Worm (Caenorhabditis elegans) whole organism, L3 larva: ENCODE data around the gene glb-27.

Source experiments
- R02D3.7 ChIP-seq: fragments of 150-350 bp; optimal IDR thresholded peaks from 2 replicates; lab custom pipeline; 2014; ENCODE audit warnings: missing biosample characterization, missing genetic modification characterization
- ZK546.5 ChIP-seq: sonication (generic microtip); optimal IDR thresholded peaks from 2 replicates; lab custom pipeline; 2017; ENCODE audit warnings: missing biosample characterization, missing genetic modification characterization
- aly-2 ChIP-seq: fragments of 150-350 bp; optimal IDR thresholded peaks from 2 replicates; lab custom pipeline; 2014; ENCODE audit warnings: missing biosample characterization, missing genetic modification characterization
- ama-1 ChIP-seq: fragments of 150-350 bp; optimal IDR thresholded peaks from 2 replicates; lab custom pipeline; 2018
- ceh-16 ChIP-seq: sonication (generic microtip); optimal IDR thresholded peaks from 2 replicates; lab custom pipeline; 2017; ENCODE audit warnings: missing biosample characterization, missing genetic modification characterization
- ceh-28 ChIP-seq: fragments of 150-350 bp; optimal IDR thresholded peaks from 2 replicates; lab custom pipeline; 2014; ENCODE audit warnings: missing biosample characterization, missing genetic modification reagents, missing genetic modification characterization
- ceh-82 ChIP-seq: fragments of 150-350 bp; optimal IDR thresholded peaks from 2 replicates; lab custom pipeline; 2014; ENCODE audit warnings: missing biosample characterization, missing genetic modification characterization
- ceh-9 ChIP-seq: sonication (generic microtip); optimal IDR thresholded peaks from 2 replicates; lab custom pipeline; 2018; ENCODE audit warnings: missing biosample characterization, missing genetic modification characterization
- daf-12 ChIP-seq: fragments of 150-350 bp; optimal IDR thresholded peaks from 2 replicates; lab custom pipeline; 2014; ENCODE audit warnings: missing biosample characterization, missing genetic modification reagents, missing genetic modification characterization
- egl-27 ChIP-seq: sonication (generic microtip); optimal IDR thresholded peaks from 4 replicates; lab custom pipeline; 2017; ENCODE audit warnings: missing biosample characterization, missing genetic modification reagents, missing genetic modification characterization
- egl-5 ChIP-seq: fragments of 150-350 bp; optimal IDR thresholded peaks from 2 replicates; lab custom pipeline; 2017; ENCODE audit warnings: missing biosample characterization, missing genetic modification reagents, missing genetic modification characterization, inconsistent platforms
- elt-1 ChIP-seq: fragments of 150-350 bp; optimal IDR thresholded peaks from 2 replicates; lab custom pipeline; 2014; ENCODE audit warnings: missing biosample characterization, missing genetic modification characterization
- elt-2 ChIP-seq: sonication (generic microtip); optimal IDR thresholded peaks from 2 replicates; lab custom pipeline; 2016; ENCODE audit warnings: missing genetic modification reagents, mild to moderate bottlenecking, missing genetic modification characterization, missing compliant biosample characterization
- elt-3 ChIP-seq, 3 experiments: fragments of 150-350 bp in 1 of 3; sonication (generic microtip) in 2 of 3; optimal IDR thresholded peaks; 2 replicates in 2 of 3; 4 replicates in 1 of 3; lab custom pipeline; 2014 to 2017; ENCODE audit warnings: missing biosample characterization in 3 of 3, missing genetic modification characterization in 3 of 3
- eor-1 ChIP-seq, 2 experiments: fragments of 150-350 bp; optimal IDR thresholded peaks; 2 replicates each; lab custom pipeline; 2014 to 2018; ENCODE audit warnings: missing biosample characterization in 2 of 2, missing genetic modification characterization in 2 of 2
- fkh-10 ChIP-seq: sonication (generic microtip); optimal IDR thresholded peaks from 2 replicates; lab custom pipeline; 2017; ENCODE audit warnings: missing biosample characterization, missing genetic modification reagents, missing genetic modification characterization
- fkh-2 ChIP-seq: fragments of 150-350 bp; optimal IDR thresholded peaks from 2 replicates; lab custom pipeline; 2014; ENCODE audit warnings: missing biosample characterization, missing genetic modification reagents, missing genetic modification characterization
- fos-1 ChIP-seq: fragments of 150-350 bp; optimal IDR thresholded peaks from 2 replicates; lab custom pipeline; 2014; ENCODE audit warnings: missing biosample characterization, missing genetic modification characterization
- hmg-11 ChIP-seq: sonication (generic microtip); optimal IDR thresholded peaks from 2 replicates; lab custom pipeline; 2016; ENCODE audit warnings: missing genetic modification characterization, missing compliant biosample characterization
- jun-1 ChIP-seq: fragments of 150-350 bp; optimal IDR thresholded peaks from 2 replicates; lab custom pipeline; 2014; ENCODE audit warnings: missing biosample characterization, missing genetic modification reagents, missing genetic modification characterization
- lin-15B ChIP-seq: fragments of 150-350 bp; optimal IDR thresholded peaks from 2 replicates; lab custom pipeline; 2014; ENCODE audit warnings: missing biosample characterization, missing genetic modification characterization
- lin-39 ChIP-seq: fragments of 150-350 bp; optimal IDR thresholded peaks from 2 replicates; lab custom pipeline; 2018; ENCODE audit warnings: missing biosample characterization, missing genetic modification reagents, missing genetic modification characterization
- lsy-12 ChIP-seq: sonication (generic microtip); optimal IDR thresholded peaks from 2 replicates; lab custom pipeline; 2016; ENCODE audit warnings: mild to moderate bottlenecking, missing genetic modification characterization, missing compliant biosample characterization
- mdl-1 ChIP-seq: fragments of 150-350 bp; optimal IDR thresholded peaks from 2 replicates; lab custom pipeline; 2014; ENCODE audit warnings: missing biosample characterization, missing genetic modification characterization
- mml-1 ChIP-seq: fragments of 150-350 bp; sonication (generic microtip); optimal IDR thresholded peaks from 3 replicates; lab custom pipeline; 2014; ENCODE audit warnings: missing biosample characterization, missing genetic modification characterization
- nfya-1 ChIP-seq: sonication (generic microtip); optimal IDR thresholded peaks from 2 replicates; lab custom pipeline; 2017; ENCODE audit warnings: missing genetic modification characterization, mild to moderate bottlenecking, missing compliant biosample characterization, antibody characterized with exemption, moderate library complexity; ENCODE audit not compliant: insufficient read depth
- nhr-11 ChIP-seq: fragments of 150-350 bp; optimal IDR thresholded peaks from 2 replicates; lab custom pipeline; 2014; ENCODE audit warnings: missing biosample characterization, missing genetic modification characterization
- nhr-12 ChIP-seq: fragments of 150-350 bp; optimal IDR thresholded peaks from 2 replicates; lab custom pipeline; 2014; ENCODE audit warnings: missing biosample characterization, missing genetic modification characterization
- nhr-23 ChIP-seq: fragments of 150-350 bp; optimal IDR thresholded peaks from 2 replicates; lab custom pipeline; 2014; ENCODE audit warnings: missing biosample characterization, missing genetic modification reagents, missing genetic modification characterization
- nhr-237 ChIP-seq: fragments of 150-350 bp; optimal IDR thresholded peaks from 2 replicates; lab custom pipeline; 2014; ENCODE audit warnings: missing biosample characterization, missing genetic modification characterization
- nhr-25 ChIP-seq: sonication (generic microtip); optimal IDR thresholded peaks from 2 replicates; lab custom pipeline; 2017; ENCODE audit warnings: missing biosample characterization, missing genetic modification characterization
- nhr-28 ChIP-seq: fragments of 150-350 bp; optimal IDR thresholded peaks from 2 replicates; lab custom pipeline; 2014; ENCODE audit warnings: missing biosample characterization, missing genetic modification characterization
- nhr-43 ChIP-seq: sonication (generic microtip); optimal IDR thresholded peaks from 2 replicates; lab custom pipeline; 2016; ENCODE audit warnings: mild to moderate bottlenecking, missing genetic modification characterization, missing compliant biosample characterization; ENCODE audit not compliant: poor library complexity, severe bottlenecking
- nhr-67 ChIP-seq: fragments of 150-350 bp; optimal IDR thresholded peaks from 2 replicates; lab custom pipeline; 2014; ENCODE audit warnings: missing biosample characterization, missing genetic modification characterization
- nhr-76 ChIP-seq: fragments of 150-350 bp; sonication (generic microtip); optimal IDR thresholded peaks from 5 replicates; lab custom pipeline; 2014; ENCODE audit warnings: missing biosample characterization, missing genetic modification characterization
- nhr-77 ChIP-seq: fragments of 150-350 bp; optimal IDR thresholded peaks from 2 replicates; lab custom pipeline; 2014; ENCODE audit warnings: missing biosample characterization, missing genetic modification characterization
- pha-4 ChIP-seq: fragments of 150-350 bp; optimal IDR thresholded peaks from 2 replicates; lab custom pipeline; 2014; ENCODE audit warnings: missing biosample characterization, missing genetic modification reagents, missing genetic modification characterization
- pqm-1 ChIP-seq: fragments of 150-350 bp; optimal IDR thresholded peaks from 2 replicates; lab custom pipeline; 2017; ENCODE audit warnings: missing biosample characterization, missing genetic modification characterization, inconsistent platforms
- sea-2 ChIP-seq: fragments of 150-350 bp; sonication (generic microtip); optimal IDR thresholded peaks from 4 replicates; lab custom pipeline; 2014; ENCODE audit warnings: missing biosample characterization, missing genetic modification reagents, missing genetic modification characterization
- skn-1 ChIP-seq: fragments of 150-350 bp; optimal IDR thresholded peaks from 2 replicates; lab custom pipeline; 2014; ENCODE audit warnings: missing biosample characterization, missing genetic modification characterization
- snpc-4 ChIP-seq: fragments of 150-350 bp; optimal IDR thresholded peaks from 2 replicates; lab custom pipeline; 2014; ENCODE audit warnings: missing biosample characterization, missing genetic modification characterization
- tbx-2 ChIP-seq: sonication (generic microtip); optimal IDR thresholded peaks from 2 replicates; lab custom pipeline; 2016; ENCODE audit warnings: mild to moderate bottlenecking, missing genetic modification characterization, missing compliant biosample characterization
- unc-39 ChIP-seq: sonication (generic microtip); optimal IDR thresholded peaks from 4 replicates; lab custom pipeline; 2017; ENCODE audit warnings: missing biosample characterization, missing genetic modification characterization
- unc-62 ChIP-seq: fragments of 150-350 bp; sonication (generic microtip); optimal IDR thresholded peaks from 4 replicates; lab custom pipeline; 2014; ENCODE audit warnings: missing biosample characterization, missing genetic modification reagents, missing genetic modification characterization
- zag-1 ChIP-seq: fragments of 150-350 bp; optimal IDR thresholded peaks from 2 replicates; lab custom pipeline; 2014; ENCODE audit warnings: missing biosample characterization, missing genetic modification characterization
- ztf-11 ChIP-seq: fragments of 150-350 bp; optimal IDR thresholded peaks from 2 replicates; lab custom pipeline; 2014; ENCODE audit warnings: missing biosample characterization, missing genetic modification characterization
- ztf-4 ChIP-seq: fragments of 150-350 bp; optimal IDR thresholded peaks from 2 replicates; lab custom pipeline; 2014; ENCODE audit warnings: missing biosample characterization, missing genetic modification characterization

Gene glb-27

ce11 chrII:8562002-8562401 lies 5.9 kb upstream of the glb-27 start, which contains the start of gene F54C9.14:
F54C9.14 (plus strand) TSS chrII:8562302.
- no peak for TF ChIP-seq unc-39 (tag; lab: Kevin White, UChicago)
- no peak for TF ChIP-seq ZK546.5 (tag; lab: Kevin White, UChicago)
- no peak for TF ChIP-seq ceh-28
- no peak for TF ChIP-seq zag-1
- no peak for TF ChIP-seq nhr-76 (tag; lab: Kevin White, UChicago)
- TF ChIP-seq fos-1: no peak
- no peak for TF ChIP-seq hmg-11 (tag; lab: Kevin White, UChicago)

ce11 chrII:8561227-8561626 lies 5.2 kb upstream of the glb-27 start, which contains the start of gene iff-2:
iff-2 (minus strand) TSS chrII:8561367.
- TF ChIP-seq unc-39 (tag; lab: Kevin White, UChicago): peak; percentile 52
- peak; percentile 95 for TF ChIP-seq ama-1 (lab: Kevin White, UChicago)
- peak; percentile 100 for TF ChIP-seq pha-4 (tag; lab: Kevin White, UChicago)
- TF ChIP-seq fos-1: peak; percentile 96
- peak; percentile 97 for TF ChIP-seq hmg-11 (tag; lab: Kevin White, UChicago)
- TF ChIP-seq ztf-11 (tag; lab: Kevin White, UChicago): peak; percentile 22
- TF ChIP-seq elt-1 (tag; lab: Kevin White, UChicago): peak; percentile 92
- TF ChIP-seq lsy-12 (tag; lab: Kevin White, UChicago): peak; percentile 99
- TF ChIP-seq nhr-43 (tag; lab: Kevin White, UChicago): peak; percentile 98
- peak; percentile 60 to 99 (median 98) for TF ChIP-seq elt-3 (tag; optimal IDR thresholded peaks at IDR 0.05; lab: Kevin White, UChicago)
- TF ChIP-seq snpc-4 (tag; lab: Kevin White, UChicago): peak; percentile 95
- peak; percentile 29 for TF ChIP-seq nhr-67 (tag; lab: Kevin White, UChicago)
- TF ChIP-seq zag-1: peak; percentile 77
- peak; percentile 94 for TF ChIP-seq tbx-2 (tag; lab: Kevin White, UChicago)
- TF ChIP-seq egl-27 (tag; lab: Kevin White, UChicago): peak; percentile 97
- peak; percentile 77 for TF ChIP-seq nhr-28
- peak; percentile 100 for TF ChIP-seq nhr-23
- peak; percentile 53 for TF ChIP-seq aly-2 (tag; lab: Kevin White, UChicago)
- TF ChIP-seq ceh-82: peak; percentile 93
- peak; percentile 67 for TF ChIP-seq fkh-2 (tag; lab: Kevin White, UChicago)
- no peak for TF ChIP-seq ceh-9 (tag; lab: Kevin White, UChicago)
- TF ChIP-seq nfya-1: peak; percentile 99
- TF ChIP-seq nhr-12: no peak
- TF ChIP-seq nhr-11 (tag; lab: Kevin White, UChicago): peak; percentile 99
- TF ChIP-seq R02D3.7: peak; percentile 94
- TF ChIP-seq nhr-77 (tag; lab: Kevin White, UChicago): peak; percentile 94
- no peak for TF ChIP-seq daf-12 (tag; lab: Kevin White, UChicago)
- peak; percentile 99 for TF ChIP-seq pqm-1 (tag; lab: Kevin White, UChicago)
- TF ChIP-seq elt-2 (tag; lab: Kevin White, UChicago): peak; percentile 97
- peak in 1 of 2 experiments; percentile 82 for TF ChIP-seq eor-1 (tag; optimal IDR thresholded peaks at IDR 0.05; lab: Kevin White, UChicago)
- TF ChIP-seq fkh-10 (GFP tag; lab: Kevin White, UChicago): peak; percentile 99
- TF ChIP-seq ceh-16: peak; percentile 73
- no peak for TF ChIP-seq mml-1 (tag; lab: Kevin White, UChicago)
- no peak for TF ChIP-seq sea-2
- peak; percentile 100 for TF ChIP-seq lin-39 (tag; lab: Kevin White, UChicago)
- peak; percentile 100 for TF ChIP-seq nhr-25 (tag; lab: Kevin White, UChicago)
- TF ChIP-seq jun-1 (tag; lab: Kevin White, UChicago): peak; percentile 99
- peak; percentile 99 for TF ChIP-seq egl-5 (tag; lab: Kevin White, UChicago)
- TF ChIP-seq ceh-28: peak; percentile 94
- peak; percentile 88 for TF ChIP-seq ztf-4
- peak; percentile 100 for TF ChIP-seq lin-15B (tag; lab: Kevin White, UChicago)
- peak; percentile 85 for TF ChIP-seq nhr-76 (tag; lab: Kevin White, UChicago)
- TF ChIP-seq ZK546.5 (tag; lab: Kevin White, UChicago): peak; percentile 83
- peak; percentile 92 for TF ChIP-seq mdl-1
- TF ChIP-seq skn-1 (tag; lab: Kevin White, UChicago): peak; percentile 96
- TF ChIP-seq unc-62 (GFP tag; lab: Kevin White, UChicago): peak; percentile 96
- TF ChIP-seq nhr-237 (tag; lab: Kevin White, UChicago): no peak
